Worm (Caenorhabditis elegans) whole organism, young adult: ENCODE data around the gene B0034.7.

ENCODE experiments used
- B0019.2 ChIP-seq: fragments of 200-800 bp; sonication (Bioruptor generic); conservative IDR thresholded peaks from 2 replicates; pipeline ENCODE4 v1.3.6; 2022; ENCODE audit warnings: missing genetic modification reagents, missing genetic modification characterization, missing compliant biosample characterization
- B0035.1 ChIP-seq: sonication (generic microtip); optimal IDR thresholded peaks from 2 replicates; lab custom pipeline; 2016; ENCODE audit warnings: missing genetic modification characterization, mild to moderate bottlenecking, missing compliant biosample characterization, missing genotype, missing genetic modification reagents
- C06A6.2 ChIP-seq: fragments of 200-800 bp; sonication (Bioruptor generic); conservative IDR thresholded peaks from 2 replicates; pipeline ENCODE4 v1.3.6; 2022; ENCODE audit warnings: missing genetic modification characterization, missing compliant biosample characterization
- D2030.7 ChIP-seq: fragments of 200-800 bp; sonication (Bioruptor generic); IDR thresholded peaks from 2 replicates; pipeline ENCODE4 v1.3.6; 2022; ENCODE audit warnings: missing genetic modification reagents, missing genetic modification characterization, missing compliant biosample characterization
- F10E7.11 ChIP-seq: sonication (generic microtip); optimal IDR thresholded peaks from 2 replicates; lab custom pipeline; 2017; ENCODE audit warnings: mild to moderate bottlenecking, missing genetic modification characterization, moderate library complexity, missing compliant biosample characterization
- F39B2.1 ChIP-seq: fragments of 200-800 bp; sonication (Bioruptor generic); IDR thresholded peaks from 2 replicates; pipeline ENCODE4 v1.3.6; 2022; ENCODE audit warnings: missing genetic modification reagents, missing genetic modification characterization, missing compliant biosample characterization
- F49E8.2 ChIP-seq: sonication (generic microtip); optimal IDR thresholded peaks from 3 replicates; lab custom pipeline; 2017; ENCODE audit warnings: missing genetic modification characterization, mild to moderate bottlenecking, missing compliant biosample characterization, antibody characterized with exemption, moderate library complexity; ENCODE audit not compliant: insufficient read depth
- F57A8.1 ChIP-seq: fragments of 200-800 bp; sonication (Bioruptor generic); optimal IDR thresholded peaks from 2 replicates; lab custom pipeline; 2018; ENCODE audit warnings: mild to moderate bottlenecking, missing genetic modification characterization, moderate library complexity, missing compliant biosample characterization
- Y56A3A.18 ChIP-seq: fragments of 200-800 bp; sonication (Bioruptor generic); IDR thresholded peaks from 2 replicates; pipeline ENCODE4 v1.3.6; 2022; ENCODE audit warnings: missing genetic modification reagents, missing genetic modification characterization, missing compliant biosample characterization
- Y67H2A.10 ChIP-seq: fragments of 200-800 bp; sonication (Bioruptor generic); conservative IDR thresholded peaks from 2 replicates; pipeline ENCODE4 v1.3.6; 2022; ENCODE audit warnings: missing genetic modification reagents, missing genetic modification characterization, missing compliant biosample characterization
- Y79H2A.3 ChIP-seq: fragments of 200-800 bp; sonication (Bioruptor generic); conservative IDR thresholded peaks from 2 replicates; pipeline ENCODE4 v1.3.6; 2022; ENCODE audit warnings: missing genetic modification reagents, missing genetic modification characterization, missing compliant biosample characterization
- ZK185.1 ChIP-seq: sonication (generic microtip); optimal IDR thresholded peaks from 2 replicates; lab custom pipeline; 2016; ENCODE audit warnings: mild to moderate bottlenecking, missing genetic modification characterization, missing compliant biosample characterization; ENCODE audit not compliant: poor library complexity, severe bottlenecking
- aptf-2 ChIP-seq: fragments of 200-800 bp; sonication (Bioruptor generic); conservative IDR thresholded peaks from 2 replicates; pipeline ENCODE4 v1.3.6; 2022; ENCODE audit warnings: missing genetic modification reagents, missing genetic modification characterization, missing compliant biosample characterization
- aptf-3 ChIP-seq: fragments of 200-800 bp; sonication (Bioruptor generic); IDR thresholded peaks from 2 replicates; pipeline ENCODE4 v1.3.6; 2022; ENCODE audit warnings: missing genetic modification characterization, missing compliant biosample characterization
- attf-3 ChIP-seq: fragments of 200-800 bp; sonication (Bioruptor generic); conservative IDR thresholded peaks from 2 replicates; pipeline ENCODE4 v1.3.6; 2022; ENCODE audit warnings: missing genetic modification reagents, missing genetic modification characterization, missing compliant biosample characterization
- ccch-3 ChIP-seq: fragments of 200-800 bp; sonication (Bioruptor generic); optimal IDR thresholded peaks from 2 replicates; lab custom pipeline; 2018; ENCODE audit warnings: mild to moderate bottlenecking, missing genetic modification characterization, missing compliant biosample characterization
- cebp-2 ChIP-seq: fragments of 200-800 bp; sonication (Bioruptor generic); IDR thresholded peaks from 2 replicates; pipeline ENCODE4 v1.3.6; 2022; ENCODE audit warnings: missing genetic modification characterization, missing compliant biosample characterization
- ceh-27 ChIP-seq: fragments of 200-800 bp; sonication (Bioruptor generic); optimal IDR thresholded peaks from 2 replicates; lab custom pipeline; 2018; ENCODE audit warnings: mild to moderate bottlenecking, missing genetic modification characterization, moderate library complexity, missing compliant biosample characterization
- ceh-58 ChIP-seq: fragments of 200-800 bp; sonication (Bioruptor generic); IDR thresholded peaks from 2 replicates; pipeline ENCODE4 v1.3.6; 2022; ENCODE audit warnings: missing genetic modification characterization, missing compliant biosample characterization
- die-1 ChIP-seq: sonication (generic microtip); optimal IDR thresholded peaks from 2 replicates; lab custom pipeline; 2016; ENCODE audit warnings: missing genotype, mild to moderate bottlenecking, missing genetic modification characterization, missing compliant biosample characterization
- dox-1 ChIP-seq: fragments of 200-800 bp; sonication (Bioruptor generic); IDR thresholded peaks from 2 replicates; pipeline ENCODE4 v1.3.6; 2022; ENCODE audit warnings: missing genetic modification reagents, missing genetic modification characterization, missing compliant biosample characterization
- dpff-1 ChIP-seq: sonication (generic microtip); optimal IDR thresholded peaks from 2 replicates; lab custom pipeline; 2017; ENCODE audit warnings: mild to moderate bottlenecking, missing genetic modification characterization, missing compliant biosample characterization
- dpl-1 ChIP-seq: fragments of 150-350 bp; optimal IDR thresholded peaks from 2 replicates; lab custom pipeline; 2014; ENCODE audit warnings: missing biosample characterization, missing genetic modification reagents, missing genetic modification characterization
- efl-1 ChIP-seq: fragments of 150-350 bp; optimal IDR thresholded peaks from 2 replicates; lab custom pipeline; 2014; ENCODE audit warnings: missing biosample characterization, missing genetic modification reagents, missing genetic modification characterization
- egl-18 ChIP-seq: fragments of 200-800 bp; sonication (Bioruptor generic); IDR thresholded peaks from 2 replicates; pipeline ENCODE4 v1.3.6; 2022; ENCODE audit warnings: missing genetic modification reagents, missing genetic modification characterization, missing compliant biosample characterization
- hlh-26 ChIP-seq: fragments of 200-800 bp; sonication (Bioruptor generic); conservative IDR thresholded peaks from 2 replicates; pipeline ENCODE4 v1.3.6; 2022; ENCODE audit warnings: missing genetic modification reagents, missing genetic modification characterization, missing compliant biosample characterization
- hsf-1 ChIP-seq: fragments of 200-800 bp; sonication (Bioruptor generic); IDR thresholded peaks from 2 replicates; pipeline ENCODE4 v1.3.6; 2022; ENCODE audit warnings: missing genetic modification reagents, missing genetic modification characterization, missing compliant biosample characterization
- lin-40 ChIP-seq: sonication (generic microtip); optimal IDR thresholded peaks from 2 replicates; lab custom pipeline; 2016; ENCODE audit warnings: missing genetic modification characterization, mild to moderate bottlenecking, missing compliant biosample characterization, missing genotype, missing genetic modification reagents
- lin-54 ChIP-seq: fragments of 200-800 bp; sonication (Bioruptor generic); optimal IDR thresholded peaks from 2 replicates; lab custom pipeline; 2018; ENCODE audit warnings: mild to moderate bottlenecking, missing genetic modification characterization, missing compliant biosample characterization
- madf-10 ChIP-seq: sonication (generic microtip); optimal IDR thresholded peaks from 2 replicates; lab custom pipeline; 2016; ENCODE audit warnings: mild to moderate bottlenecking, missing genetic modification characterization, missing compliant biosample characterization
- madf-8 ChIP-seq: fragments of 200-800 bp; sonication (Bioruptor generic); conservative IDR thresholded peaks from 2 replicates; pipeline ENCODE4 v1.3.6; 2022; ENCODE audit warnings: missing genetic modification reagents, missing genetic modification characterization, missing compliant biosample characterization
- mcd-1 ChIP-seq: fragments of 200-800 bp; sonication (Bioruptor generic); IDR thresholded peaks from 2 replicates; pipeline ENCODE4 v1.3.6; 2022; ENCODE audit warnings: missing genetic modification reagents, missing genetic modification characterization, missing compliant biosample characterization
- nfya-2 ChIP-seq: fragments of 200-800 bp; sonication (Bioruptor generic); IDR thresholded peaks from 2 replicates; pipeline ENCODE4 v1.3.6; 2022; ENCODE audit warnings: missing genetic modification reagents, missing genetic modification characterization, missing compliant biosample characterization
- rcor-1 ChIP-seq: fragments of 200-800 bp; sonication (Bioruptor generic); IDR thresholded peaks from 2 replicates; pipeline ENCODE4 v1.3.6; 2022; ENCODE audit warnings: missing genetic modification reagents, missing genetic modification characterization, missing compliant biosample characterization
- rec-8 ChIP-seq, 2 experiments: sonication (generic microtip); optimal IDR thresholded peaks; 2 replicates each; lab custom pipeline; 2016; ENCODE audit warnings: mild to moderate bottlenecking in 2 of 2, missing genetic modification characterization in 2 of 2, missing genetic modification reagents in 2 of 2, missing genotype in 2 of 2, missing biosample characterization in 1 of 2, missing compliant biosample characterization in 1 of 2, moderate library complexity in 1 of 2
- snpc-1.3 ChIP-seq: sonication (generic microtip); optimal IDR thresholded peaks from 2 replicates; lab custom pipeline; 2017; ENCODE audit warnings: missing genetic modification characterization, mild to moderate bottlenecking, missing compliant biosample characterization, antibody characterized with exemption, moderate library complexity, missing genotype, missing genetic modification reagents; ENCODE audit not compliant: insufficient read depth
- snpc-3.4 ChIP-seq: sonication (generic microtip); optimal IDR thresholded peaks from 2 replicates; lab custom pipeline; 2017; ENCODE audit warnings: missing genetic modification characterization, mild to moderate bottlenecking, missing compliant biosample characterization, antibody characterized with exemption, moderate library complexity, missing genotype, missing genetic modification reagents
- somi-1 ChIP-seq: fragments of 200-800 bp; sonication (Bioruptor generic); optimal IDR thresholded peaks from 2 replicates; lab custom pipeline; 2018; ENCODE audit warnings: mild to moderate bottlenecking, missing genetic modification characterization, missing compliant biosample characterization
- sptf-2 ChIP-seq: fragments of 200-800 bp; sonication (Bioruptor generic); optimal IDR thresholded peaks from 2 replicates; lab custom pipeline; 2018; ENCODE audit warnings: mild to moderate bottlenecking, missing genetic modification characterization, missing compliant biosample characterization
- tbp1 ChIP-seq: fragments of 200-800 bp; sonication (Bioruptor generic); optimal IDR thresholded peaks from 2 replicates; lab custom pipeline; 2018; ENCODE audit warnings: mild to moderate bottlenecking, missing genetic modification characterization, missing compliant biosample characterization
- ztf-28 ChIP-seq: fragments of 200-800 bp; sonication (Bioruptor generic); IDR thresholded peaks from 2 replicates; pipeline ENCODE4 v1.3.6; 2022; ENCODE audit warnings: missing genetic modification reagents, missing genetic modification characterization, missing compliant biosample characterization
- ztf-6 ChIP-seq: fragments of 200-800 bp; sonication (Bioruptor generic); IDR thresholded peaks from 2 replicates; pipeline ENCODE4 v1.3.6; 2022; ENCODE audit warnings: missing genetic modification reagents, missing genetic modification characterization, missing compliant biosample characterization

Gene B0034.7

ce11 chrII:5969303-5969702 is 7.9 kb downstream of the B0034.7 start, which contains the start of gene B0034.4:
Gene B0034.4 (minus strand): TSS chrII:5969531.
- no peak for TF ChIP-seq lin-40
- no peak for TF ChIP-seq aptf-3 (GFP tag; lab: Robert Waterston, UW)
- no peak for TF ChIP-seq attf-3
- no peak for TF ChIP-seq die-1
- no peak for TF ChIP-seq D2030.7 (GFP tag; lab: Robert Waterston, UW)
- TF ChIP-seq Y79H2A.3 (GFP tag; lab: Robert Waterston, UW) = no peak
- TF ChIP-seq madf-10 = no peak

DNA sequence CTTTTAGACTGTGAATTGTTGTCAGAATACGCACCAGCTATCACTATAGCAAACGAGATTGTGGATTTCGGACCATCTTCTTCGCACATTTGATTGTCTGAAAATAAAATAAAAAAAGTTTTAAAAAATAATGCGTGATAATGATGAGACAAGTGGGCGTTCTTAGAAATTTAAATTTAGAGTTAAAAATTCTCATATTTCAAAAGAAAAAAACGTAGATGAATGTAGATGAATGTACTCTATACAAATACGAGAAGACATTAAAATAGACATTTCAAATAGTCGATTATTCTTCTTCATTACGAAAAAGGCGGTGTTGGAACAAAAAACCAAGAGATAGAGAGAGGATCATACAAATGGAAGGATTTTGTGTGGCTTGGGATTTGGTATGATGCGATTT is 13.5 kb downstream of the B0034.7 start, which contains the start of gene B0034.5:
TSS of gene B0034.5 (minus strand) at position 101 of the 400 bp plus-strand sequence.
- TF ChIP-seq efl-1 (GFP tag; lab: Kevin White, UChicago) (no peak), dpl-1 (GFP tag; lab: Kevin White, UChicago) (no peak), cebp-2 (GFP tag; lab: Robert Waterston, UW) (no peak), nfya-2 (GFP tag; lab: Robert Waterston, UW) (no peak), sptf-2 (no peak), tbp1 (GFP tag; lab: Kevin White, UChicago) (no peak), lin-54 (GFP tag; lab: Kevin White, UChicago) (no peak), hsf-1 (GFP tag; lab: Robert Waterston, UW) (no peak), snpc-1.3 (no peak), dox-1 (GFP tag; lab: Robert Waterston, UW) (no peak), F57A8.1 (no peak), rec-8 (tag; optimal IDR thresholded peaks at IDR 0.05; lab: Kevin White, UChicago) (no peak), F10E7.11 (tag; lab: Kevin White, UChicago) (no peak), rcor-1 (GFP tag; lab: Robert Waterston, UW) (no peak), dpff-1 (tag; lab: Kevin White, UChicago) (no peak), B0035.1 (tag; lab: Kevin White, UChicago) (no peak), madf-8 (GFP tag; lab: Robert Waterston, UW) (no peak), ZK185.1 (no peak)

- no peak for TF ChIP-seq F39B2.1
- no peak for TF ChIP-seq efl-1 (GFP tag; lab: Kevin White, UChicago)
- no peak for TF ChIP-seq mcd-1 (GFP tag; lab: Robert Waterston, UW)
- no peak for TF ChIP-seq ceh-27 (GFP tag; lab: Kevin White, UChicago)
- no peak for TF ChIP-seq Y67H2A.10
- no peak for TF ChIP-seq ztf-6 (GFP tag; lab: Robert Waterston, UW)
- no peak for TF ChIP-seq aptf-2 (GFP tag; lab: Robert Waterston, UW)
- TF ChIP-seq ccch-3 (GFP tag; lab: Kevin White, UChicago) = no peak
- TF ChIP-seq, all 124 proteins: peak for 0
Measured at ce11 chrII:5988224-5988623, 26.8 kb downstream of the B0034.7 start, which contains the start of gene ins-2. Gene ins-2 (plus strand): TSS chrII:5988524.

DNA sequence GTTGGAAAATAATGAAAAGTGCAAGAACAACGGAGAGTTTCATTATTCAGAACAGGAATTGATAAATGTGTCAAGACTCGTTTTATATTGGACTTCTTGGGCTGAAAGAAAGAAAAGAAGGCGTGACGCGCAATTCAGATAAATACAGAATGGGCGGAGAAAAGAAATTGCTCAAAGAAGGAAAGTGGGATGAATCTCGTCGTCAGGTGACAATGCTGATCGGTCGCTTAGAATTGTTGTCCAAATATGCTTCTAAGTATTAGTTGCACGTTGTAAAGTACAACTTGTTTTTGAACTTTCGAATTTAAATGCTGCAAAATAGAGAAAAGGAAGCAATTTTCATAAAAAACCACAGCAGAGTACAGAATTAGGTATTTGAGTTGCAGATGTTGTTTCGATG is 29.3 kb downstream of the B0034.7 start, which contains the start of gene ins-3:
TSS of gene ins-3 (minus strand) at position 101 of the 400 bp plus-strand sequence.
- no peak for TF ChIP-seq dox-1 (GFP tag; lab: Robert Waterston, UW)
- no peak for TF ChIP-seq cebp-2 (GFP tag; lab: Robert Waterston, UW)
- TF ChIP-seq C06A6.2 (GFP tag; lab: Robert Waterston, UW) = no peak
- TF ChIP-seq madf-8 (GFP tag; lab: Robert Waterston, UW) = no peak
- TF ChIP-seq egl-18 (GFP tag; lab: Robert Waterston, UW) = no peak
- TF ChIP-seq ztf-28 = no peak
- TF ChIP-seq snpc-3.4 = no peak
- no peak for TF ChIP-seq D2030.7 (GFP tag; lab: Robert Waterston, UW)
- TF ChIP-seq somi-1 (GFP tag; lab: Kevin White, UChicago) = no peak
- no peak for TF ChIP-seq Y56A3A.18 (GFP tag; lab: Robert Waterston, UW)
- no peak for TF ChIP-seq B0019.2 (GFP tag; lab: Robert Waterston, UW)
- no peak for TF ChIP-seq hlh-26 (GFP tag; lab: Robert Waterston, UW)
- no peak for TF ChIP-seq lin-40
- TF ChIP-seq F49E8.2 (tag; lab: Kevin White, UChicago) = no peak
- no peak for TF ChIP-seq ceh-58 (GFP tag; lab: Robert Waterston, UW)
